Worm (Caenorhabditis elegans): ENCODE results near the gene cht-1.

Gene cht-1

DNA sequence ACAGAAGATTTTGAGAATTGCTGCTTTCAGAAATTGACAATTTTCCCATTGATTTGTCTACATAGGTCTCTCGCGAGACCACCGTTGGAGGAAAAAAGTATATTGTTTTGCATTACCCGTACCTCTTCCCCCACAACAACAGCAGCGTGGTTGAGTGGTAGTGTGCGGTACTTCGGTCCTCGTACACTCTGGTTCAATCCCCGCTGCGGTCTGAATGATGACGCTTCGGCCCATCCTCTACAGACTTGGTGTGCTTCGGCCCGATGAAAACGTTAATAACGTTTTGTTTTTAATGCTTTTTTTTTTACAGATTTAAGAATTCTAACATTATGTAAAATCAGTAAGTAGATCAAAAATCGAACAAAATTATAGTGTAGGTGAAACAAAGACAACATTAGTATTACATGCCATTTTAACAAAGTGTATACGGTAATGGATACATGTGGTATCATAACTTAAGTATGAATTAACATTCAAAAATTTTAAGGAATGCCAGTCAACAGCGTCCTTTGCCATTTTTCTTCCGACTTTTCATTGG is 51.8 kb downstream of the cht-1 start, which contains the start of gene ZK816.3 (continued):
- no peak for TF ChIP-seq lag-1 (GFP tag; IDR thresholded peaks at IDR 0.05)
- TF ChIP-seq zim-3 (tag; optimal IDR thresholded peaks at IDR 0.05): no peak
- TF ChIP-seq Y95B8A.8 (GFP tag; IDR thresholded peaks at IDR 0.05): no peak
- TF ChIP-seq B0035.1 (tag; optimal IDR thresholded peaks at IDR 0.05): no peak
- peak; percentile 49; the same call in 1 of the 2 replicates for TF ChIP-seq Y53F4B.3 (GFP tag; IDR thresholded peaks at IDR 0.05)
- no peak for TF ChIP-seq ets-4 (GFP tag; optimal IDR thresholded peaks at IDR 0.05)
- TF ChIP-seq nhr-27 (tag; optimal IDR thresholded peaks at IDR 0.05): no peak
- no peak for TF ChIP-seq dpff-1 (tag; optimal IDR thresholded peaks at IDR 0.05)
- no peak for TF ChIP-seq pha-4 (tag; optimal IDR thresholded peaks at IDR 0.05)
- peak; percentile 50 for TF ChIP-seq ZK185.1 (tag; optimal IDR thresholded peaks at IDR 0.05; ENCODE audit: poor library complexity, severe bottlenecking)
- no peak for TF ChIP-seq ztf-6 (GFP tag; IDR thresholded peaks at IDR 0.05)
- TF ChIP-seq dox-1 (GFP tag; IDR thresholded peaks at IDR 0.05): peak; percentile 64; the same call in 1 of the 2 replicates
- no peak for TF ChIP-seq madf-8 (GFP tag; conservative IDR thresholded peaks at IDR 0.05)
- TF ChIP-seq lin-40 (tag; optimal IDR thresholded peaks at IDR 0.05): no peak
- TF ChIP-seq hsf-1 (GFP tag; IDR thresholded peaks at IDR 0.05): no peak
- TF ChIP-seq somi-1 (GFP tag; optimal IDR thresholded peaks at IDR 0.05): no peak

All from whole organism, young adult.